Fruit fly (Drosophila melanogaster): ENCODE data around the gene CG18641.

Gene CG18641

DNA sequence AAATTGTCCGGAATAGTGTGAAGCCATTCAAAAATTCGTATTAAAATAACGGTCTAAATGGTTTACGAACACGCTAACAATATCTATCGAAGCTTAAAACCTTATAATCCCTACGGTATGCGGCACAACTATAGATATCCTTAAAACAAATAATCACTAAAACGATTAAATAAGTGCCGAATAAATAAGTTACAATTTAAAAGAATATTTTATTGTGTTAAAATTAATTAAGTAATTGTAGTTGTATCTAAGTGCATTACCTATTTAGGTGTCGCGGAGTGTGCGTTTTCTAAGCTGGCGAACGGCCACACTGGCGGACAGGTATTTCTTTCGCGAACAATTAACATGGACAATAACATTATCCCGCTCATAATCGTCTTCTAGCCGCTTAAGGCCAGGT is 34.3 kb downstream of the CG18641 start, which contains the start of gene Eogt (continued):
- TF ChIP-seq stwl (tag; optimal IDR thresholded peaks at IDR 0.05): peak; percentile 72
- TF ChIP-seq CG8089 (GFP tag; optimal IDR thresholded peaks at IDR 0.05): peak; percentile 63
- peak; percentile 82 for TF ChIP-seq CG18764 (GFP tag; optimal IDR thresholded peaks at IDR 0.05)
- TF ChIP-seq scrt (GFP tag; optimal IDR thresholded peaks at IDR 0.05): peak; percentile 71
- TF ChIP-seq Neu2 (GFP tag; optimal IDR thresholded peaks at IDR 0.05; ENCODE audit: borderline replicate concordance): no peak
- peak; percentile 92 for TF ChIP-seq gt (GFP tag; IDR thresholded peaks at IDR 0.05)
- TF ChIP-seq Usf (GFP tag; optimal IDR thresholded peaks at IDR 0.05): peak; percentile 94
- peak; percentile 27 for TF ChIP-seq CG15479 (GFP tag; optimal IDR thresholded peaks at IDR 0.05)
- TF ChIP-seq gcm2 (GFP tag; optimal IDR thresholded peaks at IDR 0.05): peak; percentile 79
- TF ChIP-seq CG2199 (GFP tag; IDR thresholded peaks at IDR 0.05): peak; percentile 96
- no peak for TF ChIP-seq CG14965 (GFP tag; optimal IDR thresholded peaks at IDR 0.05; ENCODE audit: borderline replicate concordance)
- TF ChIP-seq vfl (GFP tag; optimal IDR thresholded peaks at IDR 0.05): peak; percentile 73
- TF ChIP-seq CG10267 (tag; optimal IDR thresholded peaks at IDR 0.05): peak; percentile 87
- TF ChIP-seq CG32772 (GFP tag; IDR thresholded peaks at IDR 0.05): peak; percentile 97
- peak; percentile 67 for TF ChIP-seq BtbVII (GFP tag; optimal IDR thresholded peaks at IDR 0.05)
- TF ChIP-seq aop (GFP tag; IDR thresholded peaks at IDR 0.05): peak; percentile 84; the same call in 1 of the 2 replicates
- TF ChIP-seq zen (tag; optimal IDR thresholded peaks at IDR 0.05): peak; percentile 96
- TF ChIP-seq CG1233 (GFP tag; optimal IDR thresholded peaks at IDR 0.05): peak; percentile 86
- peak; percentile 86 for TF ChIP-seq CG18599 (GFP tag; optimal IDR thresholded peaks at IDR 0.05)
- no peak for TF ChIP-seq CG1832 (GFP tag; optimal IDR thresholded peaks at IDR 0.05)
- peak; percentile 32 for TF ChIP-seq emc (GFP tag; optimal IDR thresholded peaks at IDR 0.05)
- TF ChIP-seq CG6854 (GFP tag; optimal IDR thresholded peaks at IDR 0.05): peak; percentile 51
- peak; percentile 21 for TF ChIP-seq HmgD (GFP tag; optimal IDR thresholded peaks at IDR 0.05)
- peak; percentile 94 for TF ChIP-seq Abd-B (GFP tag; optimal IDR thresholded peaks at IDR 0.05)
- peak; percentile 96 for TF ChIP-seq ase (GFP tag; IDR thresholded peaks at IDR 0.05)
- no peak for TF ChIP-seq unc-4 (GFP tag; IDR thresholded peaks at IDR 0.05; ENCODE audit: partially characterized antibody)
- peak; percentile 91 for TF ChIP-seq Mrtf (GFP tag; IDR thresholded peaks at IDR 0.05)
- TF ChIP-seq bab2 (GFP tag; optimal IDR thresholded peaks at IDR 0.05): peak; percentile 85
- TF ChIP-seq insv (GFP tag; optimal IDR thresholded peaks at IDR 0.05): peak in 1 of 2 experiments; percentile 56
- TF ChIP-seq CG11085 (GFP tag; IDR thresholded peaks at IDR 0.05): peak; percentile 92
- no peak for TF ChIP-seq h (optimal IDR thresholded peaks at IDR 0.05)
- peak; percentile 97 for TF ChIP-seq ranshi (GFP tag; IDR thresholded peaks at IDR 0.05)
- peak; percentile 41 for TF ChIP-seq TFAM (GFP tag; optimal IDR thresholded peaks at IDR 0.05)
- peak; percentile 94 for TF ChIP-seq CG1024 (GFP tag; IDR thresholded peaks at IDR 0.05)
- peak; percentile 28 for TF ChIP-seq Dp (GFP tag; optimal IDR thresholded peaks at IDR 0.05)
- TF ChIP-seq CG2889 (GFP tag; IDR thresholded peaks at IDR 0.05): peak; percentile 94
- peak; percentile 45 for TF ChIP-seq exex (tag; optimal IDR thresholded peaks at IDR 0.05)
- peak; percentile 78 for TF ChIP-seq CG6254 (GFP tag; optimal IDR thresholded peaks at IDR 0.05)
- peak; percentile 94 for TF ChIP-seq CG15269 (tag; optimal IDR thresholded peaks at IDR 0.05)
- peak; percentile 84 for TF ChIP-seq Lim3 (GFP tag; IDR thresholded peaks at IDR 0.05)
- no peak for TF ChIP-seq fru (optimal IDR thresholded peaks at IDR 0.05)
- no peak for TF ChIP-seq sna (GFP tag; IDR thresholded peaks at IDR 0.05; ENCODE audit: partially characterized antibody)
- TF ChIP-seq Scr (GFP tag; IDR thresholded peaks at IDR 0.05; ENCODE audit: partially characterized antibody): peak; percentile 34; the same call in 1 of the 2 replicates
- peak; percentile 90 for TF ChIP-seq salm (tag; optimal IDR thresholded peaks at IDR 0.05)
- peak; percentile 73 for TF ChIP-seq MTF-1 (GFP tag; optimal IDR thresholded peaks at IDR 0.05; ENCODE audit: borderline replicate concordance)
- TF ChIP-seq Awh (GFP tag; IDR thresholded peaks at IDR 0.05): peak; percentile 96
- TF ChIP-seq CG4730 (GFP tag; IDR thresholded peaks at IDR 0.05): peak; percentile 95
- peak; percentile 50 for TF ChIP-seq CG7987 (GFP tag; optimal IDR thresholded peaks at IDR 0.05)
- peak; percentile 93 for TF ChIP-seq CG9727 (GFP tag; optimal IDR thresholded peaks at IDR 0.05)
- peak; percentile 95 for TF ChIP-seq CG9932 (GFP tag; IDR thresholded peaks at IDR 0.05)
- TF ChIP-seq CHES-1-like (GFP tag; optimal IDR thresholded peaks at IDR 0.05): peak; percentile 37

All from whole organism, embryonic.